Fruit fly (Drosophila melanogaster): ENCODE measurements around the gene mtgo.

The mtgo gene

DNA sequence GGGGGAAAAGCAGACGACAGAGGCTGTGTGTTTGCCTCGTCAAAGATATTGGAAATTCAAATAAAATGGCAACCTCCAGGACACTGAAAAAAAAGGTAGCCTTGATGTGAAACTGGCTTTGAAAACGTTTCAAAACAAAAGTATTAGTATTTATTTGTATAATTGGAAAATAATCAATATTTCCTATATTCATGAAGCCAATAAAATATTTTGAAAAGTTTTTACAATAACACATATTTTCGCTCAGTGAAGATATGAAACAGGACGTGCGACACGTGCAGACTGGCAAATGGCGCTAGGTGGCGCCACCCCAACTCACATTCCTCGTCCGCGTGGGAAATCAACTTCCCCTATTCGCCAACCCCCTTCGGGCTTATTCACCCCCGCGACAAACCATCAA, 103.0 kb downstream of the mtgo start (continued):
- TF ChIP-seq dan (GFP tag; IDR thresholded peaks at IDR 0.05) (no peak), psq (GFP tag; optimal IDR thresholded peaks at IDR 0.05) (no peak), ro (GFP tag; IDR thresholded peaks at IDR 0.05) (no peak), CG6683 (GFP tag; optimal IDR thresholded peaks at IDR 0.05) (peak; percentile 57), CoRest (tag; optimal IDR thresholded peaks at IDR 0.05) (peak; percentile 42)

DNA sequence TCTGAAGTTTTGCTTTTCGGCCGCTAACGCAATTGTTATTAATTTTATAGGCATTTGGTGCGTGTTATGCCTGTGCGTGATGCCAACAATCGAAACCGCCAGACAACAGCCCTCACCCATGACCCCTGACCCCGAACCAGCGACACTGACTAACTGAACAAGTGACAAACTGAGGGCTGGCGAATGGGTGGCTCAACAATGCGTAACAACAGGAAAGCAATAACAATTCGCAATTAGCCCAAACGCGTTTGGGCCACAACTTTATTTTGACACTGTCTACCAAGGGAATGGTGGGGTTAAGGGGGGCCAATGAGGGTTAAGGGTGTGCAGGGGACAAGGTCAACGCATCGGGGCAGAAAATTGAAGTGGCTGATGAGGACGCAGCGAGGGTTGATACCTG, 104.1 kb downstream of the mtgo start:
- TF ChIP-seq CG8281 (tag; optimal IDR thresholded peaks at IDR 0.05) (peak; percentile 86), Hr78 (GFP tag; optimal IDR thresholded peaks at IDR 0.05) (peak in 1 of 2 experiments; percentile 74), CG12071 (GFP tag; optimal IDR thresholded peaks at IDR 0.05) (no peak), Med (GFP tag) (peak; percentile 67), hkb (optimal IDR thresholded peaks at IDR 0.05) (no peak), hkb (GFP tag; IDR thresholded peaks at IDR 0.05) (no peak), Adf1 (GFP tag; IDR thresholded peaks at IDR 0.05) (no peak), crol (GFP tag; IDR thresholded peaks at IDR 0.05) (peak; percentile 32; the same call in 1 of the 2 replicates), abd-A (tag; optimal IDR thresholded peaks at IDR 0.05) (peak; percentile 75), CG11093 (GFP tag; IDR thresholded peaks at IDR 0.05) (no peak)

DNA sequence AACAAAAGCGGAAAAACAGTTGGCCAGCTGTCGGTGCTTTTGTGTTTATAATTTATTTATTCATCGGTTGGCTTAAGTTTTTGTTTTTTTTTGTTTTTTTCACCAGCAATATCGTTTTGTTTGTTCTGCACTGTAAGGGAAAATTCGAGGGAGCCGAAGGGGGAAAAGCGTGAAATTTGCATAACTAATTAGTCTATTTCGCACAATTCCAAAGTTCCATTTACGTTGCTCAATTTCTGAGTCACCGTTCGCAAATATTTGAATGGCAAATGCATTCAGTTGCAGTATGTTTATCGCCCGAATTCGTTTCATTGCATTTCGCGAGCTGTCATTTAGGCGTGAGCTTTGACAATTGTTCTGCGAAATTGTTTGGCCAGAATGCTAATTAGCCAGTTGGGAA, 108.7 kb downstream of the mtgo start:
- TF ChIP-seq Sox102F (GFP tag; optimal IDR thresholded peaks at IDR 0.05): no peak
- TF ChIP-seq Hr39 (optimal IDR thresholded peaks at IDR 0.05): no peak
- TF ChIP-seq klu (GFP tag; IDR thresholded peaks at IDR 0.05): no peak

- no peak for TF ChIP-seq scrt (GFP tag; optimal IDR thresholded peaks at IDR 0.05)
- no peak for TF ChIP-seq btn (GFP tag; optimal IDR thresholded peaks at IDR 0.05)
- TF ChIP-seq slp2 (GFP tag; optimal IDR thresholded peaks at IDR 0.05): peak; percentile 10
- TF ChIP-seq Hr39 (optimal IDR thresholded peaks at IDR 0.05): no peak
- no peak for TF ChIP-seq en (GFP tag; optimal IDR thresholded peaks at IDR 0.05)
- TF ChIP-seq crp (GFP tag; optimal IDR thresholded peaks at IDR 0.05): peak in 1 of 2 experiments; percentile 16
- peak; percentile 30 for TF ChIP-seq CG4820 (GFP tag; optimal IDR thresholded peaks at IDR 0.05)
- peak; percentile 51 for TF ChIP-seq CG7556 (GFP tag; optimal IDR thresholded peaks at IDR 0.05)
- peak; percentile 78 for TF ChIP-seq Xrp1 (GFP tag; IDR thresholded peaks at IDR 0.05)
- peak; percentile 51 for TF ChIP-seq gt (GFP tag; IDR thresholded peaks at IDR 0.05)
- TF ChIP-seq CG10267 (tag; optimal IDR thresholded peaks at IDR 0.05): peak; percentile 76
- peak; percentile 30 for TF ChIP-seq twi (tag; optimal IDR thresholded peaks at IDR 0.05)
- no peak for TF ChIP-seq dimm (GFP tag; IDR thresholded peaks at IDR 0.05)
- no peak for TF ChIP-seq HHEX (GFP tag; optimal IDR thresholded peaks at IDR 0.05)
- no peak for TF ChIP-seq CG14965 (GFP tag; optimal IDR thresholded peaks at IDR 0.05; ENCODE audit: borderline replicate concordance)
- peak; percentile 56; the same call in 1 of the 3 replicates for TF ChIP-seq CG11695 (GFP tag; IDR thresholded peaks at IDR 0.05)
- peak; percentile 82 for TF ChIP-seq CG17829 (tag; optimal IDR thresholded peaks at IDR 0.05)
- TF ChIP-seq CG9817 (tag; optimal IDR thresholded peaks at IDR 0.05): peak; percentile 72
- TF ChIP-seq CG10654 (GFP tag; optimal IDR thresholded peaks at IDR 0.05): peak; percentile 37
- TF ChIP-seq pho (GFP tag; optimal IDR thresholded peaks at IDR 0.05): peak; percentile 65
- TF ChIP-seq CG13894 (tag; optimal IDR thresholded peaks at IDR 0.05): no peak
- TF ChIP-seq CG10321 (GFP tag; IDR thresholded peaks at IDR 0.05): no peak
- TF ChIP-seq org-1 (GFP tag; optimal IDR thresholded peaks at IDR 0.05): no peak
- TF ChIP-seq stwl (tag; optimal IDR thresholded peaks at IDR 0.05): peak; percentile 82
- no peak for TF ChIP-seq cwo (GFP tag; optimal IDR thresholded peaks at IDR 0.05)
- peak; percentile 52 for TF ChIP-seq Dip3 (GFP tag; optimal IDR thresholded peaks at IDR 0.05)
- no peak for TF ChIP-seq Elba2 (GFP tag; optimal IDR thresholded peaks at IDR 0.05)
- TF ChIP-seq zfh2 (GFP tag; optimal IDR thresholded peaks at IDR 0.05): peak; percentile 36
- peak; percentile 34 for TF ChIP-seq CG7786 (GFP tag; optimal IDR thresholded peaks at IDR 0.05)
- peak; percentile 73 for TF ChIP-seq Ssrp (tag; optimal IDR thresholded peaks at IDR 0.05)
- no peak for TF ChIP-seq sens-2 (GFP tag; IDR thresholded peaks at IDR 0.05)
Observed at dm6 chr2L:16656692-16657109, 111.9 kb downstream of the mtgo start.

All from whole organism, embryonic.